Fruit fly (Drosophila melanogaster): ENCODE measurements around the gene foi.

- no peak for TF ChIP-seq psq (optimal IDR thresholded peaks at IDR 0.05)
- no peak for TF ChIP-seq h (optimal IDR thresholded peaks at IDR 0.05)
- no peak for TF ChIP-seq Myc (optimal IDR thresholded peaks at IDR 0.05)
- TF ChIP-seq insv (optimal IDR thresholded peaks at IDR 0.05) = no peak
Measured at dm6 chr3L:8524816-8525625, at the start of gene foi, which contains the start of gene GstO1.
